Worm (Caenorhabditis elegans): Measurements from ENCODE around the gene irg-8.

DNA sequence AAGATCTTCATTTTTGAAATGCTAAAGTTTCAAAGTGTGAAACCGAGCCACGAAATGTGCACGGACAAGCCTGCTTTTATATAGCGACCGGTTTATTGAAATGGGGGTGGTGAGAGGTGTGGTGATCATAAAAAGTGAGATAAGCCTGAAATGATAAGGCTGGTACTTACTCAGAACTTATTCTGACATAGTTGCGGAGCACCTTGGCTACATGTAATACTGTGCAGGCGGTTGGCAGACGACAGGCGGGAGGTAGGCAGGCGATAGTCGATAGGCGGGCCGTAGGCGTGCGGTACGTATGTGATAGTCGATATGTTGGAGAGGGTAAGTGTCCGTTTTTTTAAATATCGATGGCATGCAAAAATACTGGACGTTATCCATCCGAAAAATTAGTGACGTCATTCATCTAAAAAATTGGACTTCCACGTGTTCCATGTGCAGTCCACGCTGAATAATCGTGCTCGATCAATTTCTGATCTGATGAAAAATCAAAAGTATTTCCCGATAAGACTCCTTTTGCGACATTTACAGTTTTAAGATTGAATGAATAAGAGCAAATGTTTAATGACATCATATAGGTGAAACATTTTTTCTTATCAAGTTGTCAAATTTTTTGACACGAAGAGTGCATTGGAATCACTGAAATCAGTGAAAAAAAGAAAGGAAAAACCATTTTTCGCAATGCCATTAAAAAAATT lies at the start of gene irg-8:
- TF ChIP-seq ceh-48 (tag; optimal IDR thresholded peaks at IDR 0.05) (no peak), ref-2 (tag; optimal IDR thresholded peaks at IDR 0.05) (no peak), fkh-6 (tag; optimal IDR thresholded peaks at IDR 0.05) (no peak), tbx-7 (tag; optimal IDR thresholded peaks at IDR 0.05) (no peak), ahr-1 (tag; optimal IDR thresholded peaks at IDR 0.05) (no peak), che-1 (tag; optimal IDR thresholded peaks at IDR 0.05) (no peak), ztf-16 (tag; optimal IDR thresholded peaks at IDR 0.05) (no peak), tbx-2 (tag; optimal IDR thresholded peaks at IDR 0.05) (no peak), syd-9 (tag; optimal IDR thresholded peaks at IDR 0.05) (no peak), ceh-14 (tag; optimal IDR thresholded peaks at IDR 0.05) (no peak), pha-4 (tag; optimal IDR thresholded peaks at IDR 0.05) (no peak), odd-2 (tag; optimal IDR thresholded peaks at IDR 0.05) (no peak), ttx-3 (tag; optimal IDR thresholded peaks at IDR 0.05) (no peak)
